Worm (Caenorhabditis elegans) whole organism, L2 larva: Measurements from ENCODE around the gene F15E6.10.

ENCODE experiments used
- C34F6.9 ChIP-seq: fragments of 150-350 bp; optimal IDR thresholded peaks from 2 replicates; lab custom pipeline; 2014; ENCODE audit warnings: missing biosample characterization, missing genetic modification characterization
- F13H6.1 ChIP-seq: sonication (generic microtip); optimal IDR thresholded peaks from 2 replicates; lab custom pipeline; 2016; ENCODE audit warnings: missing genetic modification characterization, missing compliant biosample characterization
- R02D3.7 ChIP-seq: fragments of 150-350 bp; optimal IDR thresholded peaks from 2 replicates; lab custom pipeline; 2014; ENCODE audit warnings: missing biosample characterization, missing genetic modification characterization
- Y55F3AM.14 ChIP-seq: fragments of 200-800 bp; sonication (Bioruptor generic); optimal IDR thresholded peaks from 2 replicates; lab custom pipeline; 2018; ENCODE audit warnings: mild to moderate bottlenecking, missing genetic modification characterization, missing compliant biosample characterization
- ZK546.5 ChIP-seq: sonication (generic microtip); optimal IDR thresholded peaks from 2 replicates; lab custom pipeline; 2017; ENCODE audit warnings: missing biosample characterization, missing genetic modification characterization
- aly-2 ChIP-seq: fragments of 150-350 bp; optimal IDR thresholded peaks from 2 replicates; lab custom pipeline; 2014; ENCODE audit warnings: missing biosample characterization, missing genetic modification characterization
- ama-1 ChIP-seq: fragments of 150-350 bp; optimal IDR thresholded peaks from 2 replicates; lab custom pipeline; 2018; ENCODE audit warnings: inconsistent platforms
- blmp-1 ChIP-seq: sonication (generic microtip); optimal IDR thresholded peaks from 2 replicates; lab custom pipeline; 2017; ENCODE audit warnings: missing genetic modification characterization, mild to moderate bottlenecking, missing compliant biosample characterization, antibody characterized with exemption, moderate library complexity; ENCODE audit not compliant: insufficient read depth
- ceh-16 ChIP-seq: fragments of 150-350 bp; optimal IDR thresholded peaks from 2 replicates; lab custom pipeline; 2014; ENCODE audit warnings: missing biosample characterization, missing genetic modification characterization
- crh-2 ChIP-seq: sonication (generic microtip); optimal IDR thresholded peaks from 2 replicates; lab custom pipeline; 2017; ENCODE audit warnings: missing biosample characterization, missing genetic modification characterization
- dmd-4 ChIP-seq: sonication (generic microtip); optimal IDR thresholded peaks from 2 replicates; lab custom pipeline; 2017; ENCODE audit warnings: missing biosample characterization, missing genetic modification characterization
- egl-27 ChIP-seq: sonication (generic microtip); optimal IDR thresholded peaks from 3 replicates; lab custom pipeline; 2017; ENCODE audit warnings: missing biosample characterization, missing genetic modification reagents, missing genetic modification characterization
- elt-1 ChIP-seq: fragments of 150-350 bp; optimal IDR thresholded peaks from 2 replicates; lab custom pipeline; 2014; ENCODE audit warnings: missing biosample characterization, missing genetic modification characterization
- elt-3 ChIP-seq: sonication (generic microtip); optimal IDR thresholded peaks from 2 replicates; lab custom pipeline; 2017; ENCODE audit warnings: missing biosample characterization, missing genetic modification characterization
- fos-1 ChIP-seq: fragments of 150-350 bp; optimal IDR thresholded peaks from 2 replicates; lab custom pipeline; 2014; ENCODE audit warnings: missing biosample characterization, missing genetic modification characterization
- gmeb-1 ChIP-seq: fragments of 150-350 bp; optimal IDR thresholded peaks from 2 replicates; lab custom pipeline; 2014; ENCODE audit warnings: missing biosample characterization, missing genetic modification characterization
- lin-11 ChIP-seq: fragments of 150-350 bp; sonication (generic microtip); optimal IDR thresholded peaks from 2 replicates; lab custom pipeline; 2014; ENCODE audit warnings: missing biosample characterization, missing genetic modification characterization, inconsistent platforms, mixed read lengths
- lsy-2 ChIP-seq, 2 experiments: fragments of 150-350 bp in 1 of 2; sonication (generic microtip) in 1 of 2; optimal IDR thresholded peaks; 2 replicates each; lab custom pipeline; 2014 to 2017; ENCODE audit warnings: missing biosample characterization in 2 of 2, missing genetic modification characterization in 2 of 2
- mab-5 ChIP-seq: fragments of 150-350 bp; optimal IDR thresholded peaks from 2 replicates; lab custom pipeline; 2014; ENCODE audit warnings: missing biosample characterization, missing genetic modification characterization
- mdl-1 ChIP-seq, 2 experiments: fragments of 150-350 bp in 1 of 2; sonication (generic microtip) in 1 of 2; optimal IDR thresholded peaks; 2 replicates each; lab custom pipeline; 2017; ENCODE audit warnings: missing biosample characterization in 2 of 2, missing genetic modification characterization in 2 of 2
- nhr-10 ChIP-seq: sonication (generic microtip); optimal IDR thresholded peaks from 2 replicates; lab custom pipeline; 2017; ENCODE audit warnings: missing biosample characterization, missing genetic modification characterization
- nhr-12 ChIP-seq: fragments of 150-350 bp; optimal IDR thresholded peaks from 2 replicates; lab custom pipeline; 2014; ENCODE audit warnings: missing biosample characterization, missing genetic modification characterization
- nhr-129 ChIP-seq: fragments of 150-350 bp; optimal IDR thresholded peaks from 2 replicates; lab custom pipeline; 2014; ENCODE audit warnings: missing biosample characterization, missing genetic modification characterization
- nhr-21 ChIP-seq: fragments of 150-350 bp; optimal IDR thresholded peaks from 2 replicates; lab custom pipeline; 2014; ENCODE audit warnings: missing biosample characterization, missing genetic modification characterization
- nhr-23 ChIP-seq: fragments of 150-350 bp; optimal IDR thresholded peaks from 2 replicates; lab custom pipeline; 2014; ENCODE audit warnings: missing biosample characterization, missing genetic modification reagents, missing genetic modification characterization
- nhr-237 ChIP-seq: fragments of 150-350 bp; optimal IDR thresholded peaks from 2 replicates; lab custom pipeline; 2014; ENCODE audit warnings: missing biosample characterization, missing genetic modification characterization
- nhr-25 ChIP-seq: fragments of 150-350 bp; sonication (generic microtip); optimal IDR thresholded peaks from 3 replicates; lab custom pipeline; 2014; ENCODE audit warnings: missing biosample characterization, missing genetic modification characterization
- nhr-6 ChIP-seq: fragments of 150-350 bp; optimal IDR thresholded peaks from 2 replicates; lab custom pipeline; 2014; ENCODE audit warnings: missing biosample characterization, missing genetic modification characterization
- nhr-77 ChIP-seq: fragments of 150-350 bp; optimal IDR thresholded peaks from 2 replicates; lab custom pipeline; 2014; ENCODE audit warnings: missing biosample characterization, missing genetic modification characterization
- peb-1 ChIP-seq: fragments of 150-350 bp; optimal IDR thresholded peaks from 2 replicates; lab custom pipeline; 2014; ENCODE audit warnings: missing biosample characterization, missing genetic modification characterization
- sem-4 ChIP-seq: fragments of 150-350 bp; optimal IDR thresholded peaks from 2 replicates; lab custom pipeline; 2014; ENCODE audit warnings: missing biosample characterization, missing genetic modification reagents, missing genetic modification characterization
- skn-1 ChIP-seq: sonication (generic microtip); optimal IDR thresholded peaks from 2 replicates; lab custom pipeline; 2017; ENCODE audit warnings: missing biosample characterization, missing genetic modification characterization
- sma-3 ChIP-seq: sonication (generic microtip); optimal IDR thresholded peaks from 2 replicates; lab custom pipeline; 2016; ENCODE audit warnings: missing genetic modification reagents, missing genetic modification characterization, missing compliant biosample characterization
- sma-9 ChIP-seq, 2 experiments: fragments of 150-350 bp in 1 of 2; sonication (generic microtip) in 1 of 2; optimal IDR thresholded peaks; 2 replicates each; lab custom pipeline; 2014 to 2016; ENCODE audit warnings: missing genetic modification characterization in 2 of 2, mild to moderate bottlenecking in 1 of 2, missing biosample characterization in 1 of 2, missing compliant biosample characterization in 1 of 2, missing genetic modification reagents in 1 of 2, moderate library complexity in 1 of 2
- snpc-4 ChIP-seq: fragments of 150-350 bp; optimal IDR thresholded peaks from 2 replicates; lab custom pipeline; 2014; ENCODE audit warnings: missing biosample characterization, missing genetic modification characterization
- unc-39 ChIP-seq: fragments of 150-350 bp; optimal IDR thresholded peaks from 2 replicates; lab custom pipeline; 2014; ENCODE audit warnings: missing biosample characterization, missing genetic modification characterization
- unc-55 ChIP-seq: fragments of 150-350 bp; sonication (generic microtip); optimal IDR thresholded peaks from 3 replicates; lab custom pipeline; 2014; ENCODE audit warnings: missing biosample characterization, missing genetic modification reagents, missing genetic modification characterization
- unc-62 ChIP-seq: fragments of 150-350 bp; optimal IDR thresholded peaks from 2 replicates; lab custom pipeline; 2014; ENCODE audit warnings: missing biosample characterization, missing genetic modification reagents, missing genetic modification characterization
- ztf-1 ChIP-seq: fragments of 200-800 bp; sonication (Bioruptor generic); conservative IDR thresholded peaks from 2 replicates; pipeline ENCODE4 v1.3.6; 2022; ENCODE audit warnings: missing genetic modification characterization, missing compliant biosample characterization
- ztf-11 ChIP-seq: sonication (generic microtip); optimal IDR thresholded peaks from 2 replicates; lab custom pipeline; 2017; ENCODE audit warnings: missing biosample characterization, missing genetic modification characterization
- ztf-4 ChIP-seq: fragments of 150-350 bp; optimal IDR thresholded peaks from 2 replicates; lab custom pipeline; 2014; ENCODE audit warnings: missing biosample characterization, missing genetic modification characterization

F15E6.10 gene

DNA sequence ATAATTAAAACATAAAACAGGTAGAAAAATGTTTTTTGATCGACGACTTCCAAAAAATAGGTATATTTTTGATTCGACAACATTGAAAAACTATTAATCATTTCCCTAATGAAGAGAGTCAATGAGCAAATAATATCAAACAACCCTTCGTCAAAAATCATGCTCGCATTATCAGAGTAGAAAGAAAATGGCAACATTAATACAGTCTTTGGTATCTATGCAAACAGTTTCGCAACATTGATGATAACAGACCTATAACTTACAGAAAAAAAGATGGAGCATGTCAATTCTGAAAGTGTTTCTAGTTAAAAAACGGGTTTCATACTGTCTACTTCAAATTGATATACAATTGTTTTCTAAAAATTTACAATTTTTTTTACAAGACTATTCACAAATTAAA, 7.7 kb upstream of the F15E6.10 start:
- TF ChIP-seq sem-4 (no peak), fos-1 (peak; percentile 89), gmeb-1 (peak; percentile 13), nhr-129 (no peak), mab-5 (tag; lab: Kevin White, UChicago) (no peak), ZK546.5 (tag; lab: Kevin White, UChicago) (no peak), skn-1 (tag; lab: Kevin White, UChicago) (peak; percentile 8)

DNA sequence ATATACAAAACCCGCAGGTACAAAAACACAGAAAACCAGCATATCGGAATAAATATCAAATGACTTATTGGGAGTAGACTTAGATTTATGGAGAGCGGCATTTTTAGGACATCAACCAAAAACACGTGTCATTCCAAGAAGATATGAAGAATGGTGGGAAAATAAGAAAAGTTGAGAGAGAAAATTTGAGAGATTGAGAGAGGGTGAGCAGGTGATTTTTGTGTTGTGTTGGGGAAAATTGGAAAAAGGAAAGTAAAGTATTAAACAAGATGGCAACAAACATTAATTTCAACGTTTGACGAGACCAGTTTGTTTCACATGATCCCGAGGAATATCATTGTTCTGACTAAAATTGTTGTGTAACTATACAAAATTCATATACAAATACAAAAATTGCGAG, 4.3 kb upstream of the F15E6.10 start, which contains the start of gene srv-4:
TSS of gene srv-4 (minus strand) at position 101 of the 400 bp plus-strand sequence.
- TF ChIP-seq nhr-77 (tag; lab: Kevin White, UChicago): no peak
- TF ChIP-seq ZK546.5 (tag; lab: Kevin White, UChicago): no peak
- TF ChIP-seq egl-27 (tag; lab: Kevin White, UChicago): no peak
- TF ChIP-seq C34F6.9 (tag; lab: Kevin White, UChicago): no peak
- TF ChIP-seq unc-39: no peak
- TF ChIP-seq lin-11 (tag; lab: Kevin White, UChicago): no peak
- TF ChIP-seq fos-1: no peak
- TF ChIP-seq aly-2 (tag; lab: Kevin White, UChicago): no peak
- no peak for TF ChIP-seq ama-1
- TF ChIP-seq sma-3 (GFP tag; lab: Kevin White, UChicago): no peak
- TF ChIP-seq nhr-25: no peak
- no peak for TF ChIP-seq gmeb-1
- no peak for TF ChIP-seq R02D3.7 (tag; lab: Kevin White, UChicago)
- no peak for TF ChIP-seq mab-5 (tag; lab: Kevin White, UChicago)
- TF ChIP-seq ztf-4: no peak

DNA sequence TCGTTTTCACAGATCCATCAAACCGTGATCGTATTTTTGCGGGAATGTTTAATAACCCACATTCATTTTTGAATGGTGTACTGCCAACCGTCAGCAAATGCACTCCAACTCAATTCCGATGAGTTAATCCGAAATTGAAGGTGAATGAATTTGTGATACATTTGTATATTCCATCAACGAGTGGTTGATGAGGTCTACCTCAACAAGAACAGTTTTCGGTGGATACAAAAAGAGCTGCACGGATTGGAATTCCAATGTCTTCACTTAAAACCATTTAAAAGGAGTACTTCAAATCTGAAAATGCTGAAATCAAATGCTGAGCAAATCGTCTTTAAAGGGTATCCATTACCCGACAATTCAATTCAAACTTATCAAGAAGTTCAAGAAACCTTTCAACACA, 3.4 kb upstream of the F15E6.10 start, which contains the start of gene F15E6.5:
TSS of gene F15E6.5 (plus strand) at position 301 of the 400 bp plus-strand sequence.
- TF ChIP-seq nhr-21 (tag; lab: Kevin White, UChicago) (no peak), nhr-129 (no peak), unc-39 (no peak), sem-4 (no peak), unc-55 (GFP tag; lab: Kevin White, UChicago) (no peak), dmd-4 (tag; lab: Kevin White, UChicago) (no peak), nhr-12 (tag; lab: Kevin White, UChicago) (no peak), elt-3 (tag; lab: Kevin White, UChicago) (no peak), sma-9 (GFP tag; optimal IDR thresholded peaks at IDR 0.05; lab: Kevin White, UChicago) (no peak), sma-9 (tag; optimal IDR thresholded peaks at IDR 0.05; lab: Kevin White, UChicago) (no peak), nhr-10 (tag; lab: Kevin White, UChicago) (no peak), sma-3 (GFP tag; lab: Kevin White, UChicago) (no peak), nhr-6 (no peak), ztf-1 (GFP tag; lab: Robert Waterston, UW) (no peak), F13H6.1 (no peak), fos-1 (no peak), elt-1 (tag; lab: Kevin White, UChicago) (no peak), nhr-23 (no peak), skn-1 (tag; lab: Kevin White, UChicago) (no peak)

DNA sequence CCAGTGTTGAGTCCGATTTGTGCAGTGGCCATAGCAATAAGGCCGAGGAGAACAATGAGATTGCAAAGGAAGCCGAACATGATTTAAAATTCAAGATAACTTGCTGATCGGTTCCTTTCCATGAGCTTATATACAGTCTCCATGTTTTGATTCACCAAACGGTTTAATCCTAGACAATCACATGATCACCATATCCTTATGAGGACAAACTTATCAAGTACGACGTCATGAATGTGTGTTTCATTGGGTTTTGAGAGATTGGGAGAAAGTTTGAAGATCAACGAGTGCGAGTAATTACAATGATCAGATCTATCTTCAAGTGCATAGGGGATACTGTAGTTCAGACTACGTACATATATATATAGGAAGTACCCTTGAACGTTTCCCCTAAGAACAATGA, 2.2 kb upstream of the F15E6.10 start, which contains the start of gene dct-7:
TSS of gene dct-7 (minus strand) at position 101 of the 400 bp plus-strand sequence.
- TF ChIP-seq nhr-25 (no peak), sma-9 (GFP tag; optimal IDR thresholded peaks at IDR 0.05; lab: Kevin White, UChicago) (peak; percentile 23), sma-9 (tag; optimal IDR thresholded peaks at IDR 0.05; lab: Kevin White, UChicago) (no peak)
- TF ChIP-seq, all 48 proteins: peak for 1

DNA sequence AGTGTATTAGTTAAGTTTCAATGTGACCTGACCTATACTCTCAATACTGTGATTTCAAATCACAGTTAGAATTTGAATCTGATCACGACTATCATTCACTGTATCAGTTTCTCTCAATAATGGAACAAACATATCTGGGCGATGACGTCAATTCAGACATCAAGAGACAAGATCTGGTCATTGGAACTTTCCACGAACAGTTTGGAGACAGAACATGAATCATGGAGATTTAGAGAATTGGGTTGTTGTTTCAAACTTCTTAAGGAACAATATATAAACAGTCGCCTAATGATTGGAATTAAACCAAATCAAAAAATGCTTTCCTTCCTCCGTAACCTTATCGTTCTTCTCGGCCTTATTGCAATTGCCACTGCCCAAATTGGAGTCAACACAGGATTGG, 1.5 kb upstream of the F15E6.10 start, which contains the start of gene F15E6.4:
TSS of gene F15E6.4 (plus strand) at position 301 of the 400 bp plus-strand sequence.
- TF ChIP-seq nhr-12 (tag; lab: Kevin White, UChicago) (no peak), Y55F3AM.14 (no peak)

DNA sequence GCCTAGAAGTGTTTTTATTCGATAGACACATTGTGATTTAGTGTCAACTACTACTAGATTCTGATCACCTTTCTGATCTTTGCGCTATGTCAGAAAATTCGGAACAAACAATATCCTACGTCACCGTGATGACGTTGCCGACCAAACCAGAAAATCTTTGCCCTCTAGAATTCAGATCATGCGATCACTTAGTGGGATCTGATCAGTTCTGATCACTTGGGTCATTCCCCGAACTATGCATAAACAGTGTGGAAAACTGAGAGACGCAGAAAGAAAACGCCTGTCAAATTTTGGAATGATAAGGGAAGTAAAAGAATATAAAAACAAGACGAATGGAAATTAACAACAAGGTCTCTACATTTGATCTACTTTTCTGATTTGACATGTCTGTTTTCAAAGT, 1.9 kb downstream of the F15E6.10 start, which contains the start of gene F15E6.3:
TSS of gene F15E6.3 (plus strand) at position 344 of the 400 bp plus-strand sequence.
- TF ChIP-seq nhr-237 (tag; lab: Kevin White, UChicago): no peak
- TF ChIP-seq ZK546.5 (tag; lab: Kevin White, UChicago): no peak
- no peak for TF ChIP-seq lsy-2 (tag; optimal IDR thresholded peaks at IDR 0.05; lab: Kevin White, UChicago)
- peak; percentile 78 for TF ChIP-seq sma-9 (GFP tag; optimal IDR thresholded peaks at IDR 0.05; lab: Kevin White, UChicago)
- no peak for TF ChIP-seq sma-9 (tag; optimal IDR thresholded peaks at IDR 0.05; lab: Kevin White, UChicago)
- no peak for TF ChIP-seq unc-62 (GFP tag; lab: Kevin White, UChicago)
- no peak for TF ChIP-seq snpc-4
- TF ChIP-seq nhr-129: peak; percentile 18
- no peak for TF ChIP-seq blmp-1 (tag; lab: Kevin White, UChicago)
- TF ChIP-seq mdl-1 (tag; optimal IDR thresholded peaks at IDR 0.05; lab: Kevin White, UChicago): no peak
- TF ChIP-seq ama-1: no peak
- TF ChIP-seq sem-4: no peak
- no peak for TF ChIP-seq nhr-10 (tag; lab: Kevin White, UChicago)
- TF ChIP-seq ceh-16 (tag; lab: Kevin White, UChicago): no peak
- TF ChIP-seq elt-3 (tag; lab: Kevin White, UChicago): no peak
- TF ChIP-seq lin-11 (tag; lab: Kevin White, UChicago): no peak
- TF ChIP-seq peb-1: no peak
- peak; percentile 85 for TF ChIP-seq sma-3 (GFP tag; lab: Kevin White, UChicago)
- TF ChIP-seq ztf-4: no peak
- TF ChIP-seq crh-2: no peak
- TF ChIP-seq Y55F3AM.14: no peak
- no peak for TF ChIP-seq ztf-11
- peak; percentile 72 for TF ChIP-seq nhr-25
- TF ChIP-seq nhr-12 (tag; lab: Kevin White, UChicago): no peak
